Fruit fly (Drosophila melanogaster): ENCODE results near the gene CanA1.

CanA1 gene

DNA sequence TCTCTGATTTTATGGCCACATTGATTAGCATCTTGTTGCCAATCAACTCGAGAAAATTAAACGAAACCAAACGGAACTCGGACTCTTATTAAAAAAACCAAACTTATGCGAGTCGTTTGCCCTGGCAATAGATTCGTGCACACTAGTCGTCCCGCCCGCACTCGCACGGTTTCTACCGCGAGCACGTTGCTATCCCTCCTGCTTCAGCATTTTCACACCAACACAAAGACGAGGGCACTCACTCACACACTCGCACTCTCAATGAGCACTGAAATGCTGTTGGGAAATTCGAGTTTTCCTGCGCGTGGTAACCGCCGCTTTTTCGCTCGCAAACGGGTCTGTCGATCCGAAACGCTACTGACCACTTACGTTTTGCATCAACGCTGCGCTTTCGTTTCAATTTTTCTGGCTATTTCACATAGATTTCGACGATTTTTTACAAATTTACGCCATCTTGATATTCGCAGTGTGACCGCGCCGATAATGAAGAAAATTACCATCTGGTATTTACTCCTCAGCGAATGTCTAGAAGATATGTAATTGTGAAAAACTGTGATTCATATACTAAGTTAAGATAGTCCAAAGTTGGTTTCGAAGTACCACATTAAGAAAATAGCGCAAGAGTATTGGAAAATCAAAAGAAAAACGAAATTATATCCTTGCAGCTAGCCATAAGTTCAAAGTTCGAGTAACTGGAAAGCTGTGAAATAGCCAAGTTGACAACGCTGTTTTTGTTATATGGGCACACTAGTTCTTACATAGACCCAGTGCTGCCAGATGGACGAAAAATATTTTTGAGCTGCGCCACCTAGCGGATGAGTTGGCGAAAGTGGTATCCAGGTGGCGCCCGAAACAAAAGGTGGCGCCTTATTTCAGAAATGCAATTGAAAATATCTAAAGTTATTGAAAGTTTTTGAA is 21.8 kb downstream of the CanA1 start, which contains the start of gene dco (continued):
- peak; percentile 30; the same call in 1 of the 2 replicates for TF ChIP-seq rib (GFP tag; IDR thresholded peaks at IDR 0.05)
- peak; percentile 19 for TF ChIP-seq run (tag; optimal IDR thresholded peaks at IDR 0.05)
- TF ChIP-seq Ets97D (GFP tag; optimal IDR thresholded peaks at IDR 0.05), result peak; percentile 82
- TF ChIP-seq CHES-1-like (GFP tag; optimal IDR thresholded peaks at IDR 0.05), result no peak
- peak; percentile 77 for TF ChIP-seq CG2120 (GFP tag; optimal IDR thresholded peaks at IDR 0.05)
- peak; percentile 85; the same call in 2 of the 3 replicates for TF ChIP-seq CG3726 (GFP tag; IDR thresholded peaks at IDR 0.05)
- peak; percentile 77 for TF ChIP-seq row (GFP tag; IDR thresholded peaks at IDR 0.05)
- peak; percentile 81 for TF ChIP-seq jumu (GFP tag; optimal IDR thresholded peaks at IDR 0.05)
- peak; percentile 46 for TF ChIP-seq Bdp1 (GFP tag; optimal IDR thresholded peaks at IDR 0.05)
- TF ChIP-seq CG34224 (GFP tag; IDR thresholded peaks at IDR 0.05; ENCODE audit: partially characterized antibody), result no peak
- peak; percentile 69 for TF ChIP-seq CG1647 (GFP tag; optimal IDR thresholded peaks at IDR 0.05)
- TF ChIP-seq CG6683 (GFP tag; optimal IDR thresholded peaks at IDR 0.05), result no peak
- TF ChIP-seq cad (GFP tag; optimal IDR thresholded peaks at IDR 0.05), result no peak
- peak; percentile 23 for TF ChIP-seq PHDP (tag; optimal IDR thresholded peaks at IDR 0.05)
- TF ChIP-seq CG12104 (GFP tag; optimal IDR thresholded peaks at IDR 0.05), result peak; percentile 57
- TF ChIP-seq CG16815 (GFP tag; optimal IDR thresholded peaks at IDR 0.05), result peak; percentile 74
- TF ChIP-seq CG12071 (GFP tag; optimal IDR thresholded peaks at IDR 0.05), result no peak
- TF ChIP-seq CG11696 (GFP tag; IDR thresholded peaks at IDR 0.05), result no peak
- no peak for TF ChIP-seq prd (optimal IDR thresholded peaks at IDR 0.05)
- peak; percentile 89 for TF ChIP-seq prd (GFP tag; IDR thresholded peaks at IDR 0.05)
- 0 out of 2 replicates have a peak, but pooled peaks have one; percentile 10 for TF ChIP-seq ato (GFP tag; IDR thresholded peaks at IDR 0.05; ENCODE audit: partially characterized antibody)
- no peak for TF ChIP-seq CG3838 (GFP tag; optimal IDR thresholded peaks at IDR 0.05)
- TF ChIP-seq BtbVII (GFP tag; optimal IDR thresholded peaks at IDR 0.05), result no peak
- no peak for TF ChIP-seq Kr (GFP tag; optimal IDR thresholded peaks at IDR 0.05)
- peak; percentile 47 for TF ChIP-seq CG17186 (GFP tag; optimal IDR thresholded peaks at IDR 0.05)
- TF ChIP-seq tll (GFP tag; optimal IDR thresholded peaks at IDR 0.05), result peak in 1 of 2 experiments; percentile 27
- TF ChIP-seq B-H1 (GFP tag; IDR thresholded peaks at IDR 0.05), result peak; percentile 61
- peak; percentile 73 for TF ChIP-seq Side (GFP tag; optimal IDR thresholded peaks at IDR 0.05)
- peak; percentile 20 for TF ChIP-seq Deaf1 (tag; optimal IDR thresholded peaks at IDR 0.05)
- peak; percentile 23 for TF ChIP-seq CG6765 (GFP tag; optimal IDR thresholded peaks at IDR 0.05)
- peak; percentile 21 for TF ChIP-seq ERR (GFP tag; optimal IDR thresholded peaks at IDR 0.05)
- peak; percentile 74 for TF ChIP-seq Fer3 (tag; optimal IDR thresholded peaks at IDR 0.05)
- TF ChIP-seq Chrac-16 (GFP tag; optimal IDR thresholded peaks at IDR 0.05), result peak; percentile 77
- TF ChIP-seq Antp (GFP tag; optimal IDR thresholded peaks at IDR 0.05), result peak; percentile 73
- TF ChIP-seq vfl (GFP tag; optimal IDR thresholded peaks at IDR 0.05), result peak; percentile 5
- TF ChIP-seq CG9727 (GFP tag; optimal IDR thresholded peaks at IDR 0.05), result peak; percentile 32
- no peak for TF ChIP-seq pfk (GFP tag; optimal IDR thresholded peaks at IDR 0.05)
- no peak for TF ChIP-seq pan (optimal IDR thresholded peaks at IDR 0.05)
- peak in 1 of 2 experiments; percentile 84 for TF ChIP-seq pan (GFP tag; optimal IDR thresholded peaks at IDR 0.05 in 1 of 2, IDR thresholded peaks at IDR 0.05 in 1 of 2)
- peak; percentile 90 for TF ChIP-seq hkb (optimal IDR thresholded peaks at IDR 0.05)
- TF ChIP-seq hkb (GFP tag; IDR thresholded peaks at IDR 0.05), result peak; percentile 64
- no peak for TF ChIP-seq hbn (GFP tag; IDR thresholded peaks at IDR 0.05; ENCODE audit: partially characterized antibody)
- peak; percentile 5 for TF ChIP-seq Fer1 (GFP tag; optimal IDR thresholded peaks at IDR 0.05)
- peak; percentile 79 for TF ChIP-seq E2f1 (GFP tag; IDR thresholded peaks at IDR 0.05)
- no peak for TF ChIP-seq Dfd (GFP tag; optimal IDR thresholded peaks at IDR 0.05)
- peak; percentile 49 for TF ChIP-seq Nf-YA (GFP tag; IDR thresholded peaks at IDR 0.05)
- TF ChIP-seq CG11695 (GFP tag; IDR thresholded peaks at IDR 0.05), result 0 out of 3 replicates have a peak, but pooled peaks have one; percentile 19
- peak; percentile 32 for TF ChIP-seq tx (GFP tag; optimal IDR thresholded peaks at IDR 0.05)
- no peak for TF ChIP-seq kah (GFP tag; optimal IDR thresholded peaks at IDR 0.05)

Data from whole organism, embryonic.